Worm (Caenorhabditis elegans) whole organism, mixed stage, embryonic: ENCODE measurements around the gene Y43F8C.15.

Experiments used
- M03D4.4 ChIP-seq: sonication (generic microtip); optimal IDR thresholded peaks from 2 replicates; lab custom pipeline; 2017; ENCODE audit warnings: mild to moderate bottlenecking, missing genetic modification characterization, missing compliant biosample characterization
- bed-3 ChIP-seq: fragments of 200-800 bp; sonication (Bioruptor generic); optimal IDR thresholded peaks from 3 replicates; lab custom pipeline; 2018; ENCODE audit warnings: mild to moderate bottlenecking, missing genetic modification characterization, moderate library complexity, missing compliant biosample characterization
- blmp-1 ChIP-seq: fragments of 150-350 bp; optimal IDR thresholded peaks from 2 replicates; lab custom pipeline; 2014; ENCODE audit warnings: missing biosample characterization, missing genetic modification characterization
- ceh-39 ChIP-seq: fragments of 150-350 bp; optimal IDR thresholded peaks from 2 replicates; lab custom pipeline; 2014; ENCODE audit warnings: missing biosample characterization, missing genetic modification characterization
- ceh-43 ChIP-seq: fragments of 200-800 bp; sonication (Bioruptor generic); optimal IDR thresholded peaks from 2 replicates; lab custom pipeline; 2018; ENCODE audit warnings: mild to moderate bottlenecking, missing genetic modification characterization, moderate library complexity, missing compliant biosample characterization
- ceh-83 ChIP-seq: fragments of 200-800 bp; sonication (Bioruptor generic); optimal IDR thresholded peaks from 2 replicates; lab custom pipeline; 2018; ENCODE audit warnings: mild to moderate bottlenecking, missing genetic modification characterization, missing compliant biosample characterization
- ces-1 ChIP-seq: fragments of 150-350 bp; optimal IDR thresholded peaks from 2 replicates; lab custom pipeline; 2014; ENCODE audit warnings: missing biosample characterization, missing genetic modification reagents, missing genetic modification characterization
- cnd-1 ChIP-seq: fragments of 200-800 bp; sonication (Bioruptor generic); optimal IDR thresholded peaks from 2 replicates; lab custom pipeline; 2018; ENCODE audit warnings: mild to moderate bottlenecking, missing genetic modification characterization, missing compliant biosample characterization
- drap-1 ChIP-seq: fragments of 200-800 bp; sonication (Bioruptor generic); optimal IDR thresholded peaks from 3 replicates; lab custom pipeline; 2018; ENCODE audit warnings: mild to moderate bottlenecking, missing genetic modification characterization, missing compliant biosample characterization
- elt-3 ChIP-seq: fragments of 150-350 bp; optimal IDR thresholded peaks from 2 replicates; lab custom pipeline; 2014; ENCODE audit warnings: missing biosample characterization, missing genetic modification characterization
- flh-1 ChIP-seq: fragments of 200-800 bp; sonication (Bioruptor generic); optimal IDR thresholded peaks from 2 replicates; lab custom pipeline; 2018; ENCODE audit warnings: mild to moderate bottlenecking, missing genetic modification characterization, moderate library complexity, missing compliant biosample characterization
- ham-2 ChIP-seq: fragments of 200-800 bp; sonication (Bioruptor generic); optimal IDR thresholded peaks from 2 replicates; lab custom pipeline; 2018; ENCODE audit warnings: mild to moderate bottlenecking, missing genetic modification characterization, missing compliant biosample characterization
- hlh-1 ChIP-seq: fragments of 150-350 bp; optimal IDR thresholded peaks from 2 replicates; lab custom pipeline; 2014; ENCODE audit warnings: missing biosample characterization, missing genetic modification reagents, missing genetic modification characterization
- lin-13 ChIP-seq: fragments of 150-350 bp; optimal IDR thresholded peaks from 2 replicates; lab custom pipeline; 2014; ENCODE audit warnings: missing biosample characterization, missing genetic modification characterization
- lin-32 ChIP-seq: fragments of 200-800 bp; sonication (Bioruptor generic); optimal IDR thresholded peaks from 2 replicates; lab custom pipeline; 2018; ENCODE audit warnings: mild to moderate bottlenecking, missing genetic modification characterization, missing compliant biosample characterization
- lsy-2 ChIP-seq: fragments of 150-350 bp; optimal IDR thresholded peaks from 2 replicates; lab custom pipeline; 2014; ENCODE audit warnings: missing biosample characterization, missing genetic modification characterization
- mab-5 ChIP-seq: fragments of 150-350 bp; optimal IDR thresholded peaks from 2 replicates; lab custom pipeline; 2014; ENCODE audit warnings: missing biosample characterization, missing genetic modification characterization
- mep-1 ChIP-seq: fragments of 150-350 bp; optimal IDR thresholded peaks from 2 replicates; lab custom pipeline; 2017; ENCODE audit warnings: missing biosample characterization, missing genetic modification reagents, missing genetic modification characterization, inconsistent platforms
- mls-2 ChIP-seq: sonication (generic microtip); optimal IDR thresholded peaks from 2 replicates; lab custom pipeline; 2016; ENCODE audit warnings: mild to moderate bottlenecking, missing genetic modification characterization, moderate library complexity, missing compliant biosample characterization
- nhr-12 ChIP-seq: fragments of 150-350 bp; optimal IDR thresholded peaks from 2 replicates; lab custom pipeline; 2014; ENCODE audit warnings: missing biosample characterization, missing genetic modification characterization
- nhr-237 ChIP-seq: fragments of 150-350 bp; optimal IDR thresholded peaks from 2 replicates; lab custom pipeline; 2014; ENCODE audit warnings: missing biosample characterization, missing genetic modification characterization
- nhr-28 ChIP-seq: fragments of 150-350 bp; optimal IDR thresholded peaks from 2 replicates; lab custom pipeline; 2014; ENCODE audit warnings: missing biosample characterization, missing genetic modification characterization
- nhr-76 ChIP-seq: sonication (generic microtip); optimal IDR thresholded peaks from 2 replicates; lab custom pipeline; 2017; ENCODE audit warnings: missing biosample characterization, missing genetic modification characterization
- sem-2 ChIP-seq: fragments of 200-800 bp; sonication (Bioruptor generic); optimal IDR thresholded peaks from 2 replicates; lab custom pipeline; 2018; ENCODE audit warnings: mild to moderate bottlenecking, missing genetic modification characterization, missing compliant biosample characterization
- snpc-4 ChIP-seq: fragments of 150-350 bp; optimal IDR thresholded peaks from 2 replicates; lab custom pipeline; 2014; ENCODE audit warnings: missing biosample characterization, missing genetic modification characterization
- sptf-1 ChIP-seq: sonication (generic microtip); optimal IDR thresholded peaks from 2 replicates; lab custom pipeline; 2017; ENCODE audit warnings: mild to moderate bottlenecking, missing genetic modification characterization, moderate library complexity, missing compliant biosample characterization
- tbx-8 ChIP-seq: fragments of 200-800 bp; sonication (Bioruptor generic); optimal IDR thresholded peaks from 2 replicates; lab custom pipeline; 2018; ENCODE audit warnings: mild to moderate bottlenecking, missing genetic modification characterization, moderate library complexity, missing compliant biosample characterization
- unc-120 ChIP-seq: sonication (generic microtip); optimal IDR thresholded peaks from 2 replicates; lab custom pipeline; 2017; ENCODE audit warnings: missing genetic modification characterization, missing compliant biosample characterization; ENCODE audit not compliant: poor library complexity, severe bottlenecking
- unc-39 ChIP-seq: fragments of 150-350 bp; optimal IDR thresholded peaks from 2 replicates; lab custom pipeline; 2014; ENCODE audit warnings: missing biosample characterization, missing genetic modification characterization
- unc-62 ChIP-seq: fragments of 150-350 bp; optimal IDR thresholded peaks from 2 replicates; lab custom pipeline; 2014; ENCODE audit warnings: missing biosample characterization, missing genetic modification reagents, missing genetic modification characterization
- ztf-11 ChIP-seq: fragments of 150-350 bp; optimal IDR thresholded peaks from 2 replicates; lab custom pipeline; 2014; ENCODE audit warnings: missing biosample characterization, missing genetic modification characterization

The Y43F8C.15 gene

DNA sequence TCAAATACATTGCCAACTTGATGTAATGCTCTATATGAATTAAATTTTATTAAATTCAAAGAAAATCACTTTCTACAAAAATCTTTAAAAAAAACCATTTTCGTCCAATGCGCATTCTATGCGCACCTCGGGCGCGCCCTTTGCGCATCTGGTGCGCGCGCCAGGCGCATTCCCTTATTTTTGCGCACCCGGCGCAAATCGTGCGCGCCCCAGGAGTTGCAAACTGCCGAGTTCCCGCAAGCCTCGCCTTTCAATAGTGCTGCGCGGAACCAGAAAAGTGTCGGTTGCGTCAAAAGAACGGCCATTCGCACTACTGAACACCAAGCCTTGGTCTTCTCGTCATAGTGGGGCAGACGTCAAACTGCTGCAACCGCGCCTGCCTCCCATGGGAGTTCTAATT is 23.3 kb upstream of the Y43F8C.15 start:
- TF ChIP-seq hlh-1 (tag; lab: Kevin White, UChicago) (no peak), lin-13 (no peak), blmp-1 (no peak), snpc-4 (tag; lab: Kevin White, UChicago) (no peak), cnd-1 (tag; lab: Kevin White, UChicago) (no peak), unc-39 (tag; lab: Kevin White, UChicago) (no peak), bed-3 (GFP tag; lab: Kevin White, UChicago) (no peak), mab-5 (no peak), ceh-39 (tag; lab: Kevin White, UChicago) (no peak), nhr-76 (tag; lab: Kevin White, UChicago) (no peak), lin-32 (no peak), M03D4.4 (tag; lab: Kevin White, UChicago) (no peak), flh-1 (no peak), ham-2 (GFP tag; lab: Kevin White, UChicago) (no peak), mep-1 (tag; lab: Kevin White, UChicago) (no peak), unc-62 (GFP tag; lab: Kevin White, UChicago) (no peak), ceh-83 (GFP tag; lab: Kevin White, UChicago) (no peak), drap-1 (GFP tag; lab: Kevin White, UChicago) (no peak)

DNA sequence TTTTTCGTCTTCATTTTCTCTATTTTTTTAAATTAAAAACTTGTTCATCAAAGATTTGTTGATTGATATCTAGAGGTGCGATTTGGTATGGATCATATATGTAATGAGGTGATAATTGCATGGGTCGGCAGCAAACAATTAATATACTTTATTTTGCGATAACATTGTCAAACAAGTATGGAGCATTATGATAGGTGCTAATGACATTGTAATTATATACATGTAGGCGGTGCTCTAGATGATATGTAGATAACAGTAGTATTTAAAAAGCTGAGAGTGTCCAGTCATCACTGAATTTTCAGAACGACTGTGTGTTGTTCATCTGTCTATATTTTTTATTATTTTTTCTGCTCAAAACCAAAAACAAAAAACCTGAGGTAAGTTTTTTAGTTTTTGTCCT is 19.9 kb upstream of the Y43F8C.15 start, which contains the start of gene Y116F11A.1:
TSS of gene Y116F11A.1 (plus strand) at position 301 of the 400 bp plus-strand sequence.
- TF ChIP-seq nhr-28 (tag; lab: Kevin White, UChicago) (no peak), nhr-12 (tag; lab: Kevin White, UChicago) (no peak), ceh-43 (GFP tag; lab: Kevin White, UChicago) (no peak), ham-2 (GFP tag; lab: Kevin White, UChicago) (no peak), sem-2 (GFP tag; lab: Kevin White, UChicago) (no peak), tbx-8 (no peak), mab-5 (no peak), snpc-4 (tag; lab: Kevin White, UChicago) (no peak), elt-3 (tag; lab: Kevin White, UChicago) (no peak), cnd-1 (tag; lab: Kevin White, UChicago) (no peak), unc-120 (tag; lab: Kevin White, UChicago) (no peak), ces-1 (GFP tag; lab: Kevin White, UChicago) (no peak)

DNA sequence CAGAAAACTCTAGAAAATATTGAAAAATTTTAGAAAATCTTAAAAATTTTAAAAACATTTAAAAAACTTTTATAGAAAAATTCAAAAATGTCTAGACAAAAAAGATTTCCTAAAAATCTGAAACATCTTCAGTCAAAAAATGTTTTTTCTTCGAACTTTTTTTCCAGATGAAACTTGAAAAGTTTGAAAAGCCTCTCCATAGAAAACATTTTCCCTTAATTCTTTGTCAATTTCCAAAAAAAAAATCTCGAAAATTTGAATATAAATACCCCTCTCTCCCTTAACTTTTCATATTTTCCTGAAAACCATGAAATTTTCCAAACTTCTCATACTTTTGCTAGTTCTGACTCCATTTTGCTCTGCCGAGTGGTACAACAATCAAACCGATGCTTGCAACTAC is 18.3 kb upstream of the Y43F8C.15 start, which contains the start of gene Y116F11A.3:
TSS of gene Y116F11A.3 (plus strand) at position 301 of the 400 bp plus-strand sequence.
- TF ChIP-seq sem-2 (GFP tag; lab: Kevin White, UChicago) (no peak), unc-39 (tag; lab: Kevin White, UChicago) (no peak), ztf-11 (tag; lab: Kevin White, UChicago) (no peak), flh-1 (no peak), cnd-1 (tag; lab: Kevin White, UChicago) (no peak), hlh-1 (tag; lab: Kevin White, UChicago) (no peak)
- TF ChIP-seq, all 35 proteins: peak for 0

DNA sequence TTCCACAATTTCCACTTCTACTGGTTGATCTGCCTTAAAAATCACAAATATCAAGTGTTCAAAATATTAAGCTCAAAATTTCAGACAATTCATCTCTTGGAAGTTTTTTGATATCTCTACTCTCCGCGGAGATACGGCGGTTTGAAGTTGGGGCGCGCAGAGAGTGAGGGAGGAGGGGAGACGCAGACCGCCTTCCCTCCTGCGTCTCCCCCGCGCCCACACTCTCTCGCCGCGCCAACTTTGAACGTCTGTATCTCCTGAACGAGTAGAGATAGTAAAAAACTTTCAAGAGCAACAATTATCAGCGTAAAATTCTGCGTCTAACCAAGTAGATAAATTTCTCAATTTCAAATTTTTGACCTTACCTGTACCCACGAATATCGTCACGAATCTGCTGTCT is 17.6 kb upstream of the Y43F8C.15 start:
- TF ChIP-seq unc-120 (tag; lab: Kevin White, UChicago) = no peak
- TF ChIP-seq sptf-1 (tag; lab: Kevin White, UChicago) = no peak
- TF ChIP-seq sem-2 (GFP tag; lab: Kevin White, UChicago) = no peak
- TF ChIP-seq drap-1 (GFP tag; lab: Kevin White, UChicago) = no peak
- no peak for TF ChIP-seq lsy-2
- TF ChIP-seq unc-62 (GFP tag; lab: Kevin White, UChicago) = no peak
- no peak for TF ChIP-seq blmp-1
- no peak for TF ChIP-seq nhr-237 (tag; lab: Kevin White, UChicago)
- TF ChIP-seq hlh-1 (tag; lab: Kevin White, UChicago) = no peak
- TF ChIP-seq mls-2 = no peak
- no peak for TF ChIP-seq nhr-12 (tag; lab: Kevin White, UChicago)

DNA sequence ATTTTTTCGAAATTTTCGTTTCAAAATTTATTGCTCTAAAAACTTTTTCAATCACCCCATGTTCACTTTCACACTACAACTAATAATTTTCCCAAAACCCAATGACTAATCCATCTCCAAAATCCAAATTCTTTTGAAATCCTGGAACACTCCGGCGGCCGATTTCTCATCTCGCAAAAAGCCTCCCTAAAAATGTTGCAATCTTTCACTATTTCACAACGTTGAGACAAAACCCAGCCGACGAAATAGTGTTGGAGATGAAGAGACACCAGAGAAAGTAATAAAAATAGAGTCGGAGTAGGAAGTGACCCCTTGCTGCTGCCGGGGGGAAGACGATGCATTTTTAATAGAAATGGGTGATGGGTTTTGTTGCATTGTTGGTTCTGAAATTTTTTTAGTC is 14.2 kb upstream of the Y43F8C.15 start:
- TF ChIP-seq ces-1 (GFP tag; lab: Kevin White, UChicago) = peak; percentile 1
- no peak for TF ChIP-seq blmp-1
- no peak for TF ChIP-seq nhr-28 (tag; lab: Kevin White, UChicago)
- TF ChIP-seq ceh-39 (tag; lab: Kevin White, UChicago) = no peak
- no peak for TF ChIP-seq ham-2 (GFP tag; lab: Kevin White, UChicago)
- TF ChIP-seq unc-39 (tag; lab: Kevin White, UChicago) = no peak
